Fruit fly (Drosophila melanogaster) whole organism, embryonic: Measurements from ENCODE around the gene Pop5.

Source experiments
- Atf6 ChIP-seq: fragments of 200-800 bp; sonication (Bioruptor generic); IDR thresholded peaks from 2 replicates; pipeline ENCODE4 v1.3.6; 2022; ENCODE audit warnings: missing biosample characterization, missing genetic modification characterization
- BEAF-32 ChIP-seq: fragments of 200-800 bp; sonication (Bioruptor generic); optimal IDR thresholded peaks from 3 replicates; lab custom pipeline; 2017; ENCODE audit warnings: missing biosample characterization, missing genetic modification characterization, mild to moderate bottlenecking, moderate library complexity, missing genetic modification reagents
- Bgb ChIP-seq: fragments of 200-800 bp; sonication (Bioruptor generic); IDR thresholded peaks from 2 replicates; pipeline ENCODE4 v1.3.6; 2022; ENCODE audit warnings: missing biosample characterization, missing genetic modification characterization; ENCODE audit not compliant: partially characterized antibody
- Blimp-1 ChIP-seq: fragments of 200-800 bp; sonication (Bioruptor generic); optimal IDR thresholded peaks from 3 replicates; lab custom pipeline; 2018; ENCODE audit warnings: missing biosample characterization, missing genetic modification characterization, mild to moderate bottlenecking, moderate library complexity, missing genetic modification reagents
- CG10462 ChIP-seq: fragments of 200-800 bp; sonication (Bioruptor generic); optimal IDR thresholded peaks from 2 replicates; lab custom pipeline; 2016; ENCODE audit warnings: missing biosample characterization, missing genetic modification characterization
- CG10565 ChIP-seq: fragments of 200-800 bp; sonication (Bioruptor generic); optimal IDR thresholded peaks from 3 replicates; lab custom pipeline; 2016; ENCODE audit warnings: missing biosample characterization, mild to moderate bottlenecking, missing genetic modification characterization
- CG12659 ChIP-seq: fragments of 200-800 bp; sonication (Bioruptor generic); optimal IDR thresholded peaks from 3 replicates; lab custom pipeline; 2017; ENCODE audit warnings: mild to moderate bottlenecking, missing biosample characterization, missing genetic modification reagents, missing genetic modification characterization
- CG12744 ChIP-seq: fragments of 200-800 bp; sonication (Bioruptor generic); optimal IDR thresholded peaks from 2 replicates; lab custom pipeline; 2016; ENCODE audit warnings: missing biosample characterization, missing genetic modification characterization
- CG12769 ChIP-seq: fragments of 200-800 bp; sonication (Bioruptor generic); optimal IDR thresholded peaks from 2 replicates; lab custom pipeline; 2019; ENCODE audit warnings: missing biosample characterization, mild to moderate bottlenecking, missing genetic modification characterization, moderate library complexity
- CG13624 ChIP-seq: fragments of 200-800 bp; sonication (Bioruptor generic); optimal IDR thresholded peaks from 2 replicates; lab custom pipeline; 2016; ENCODE audit warnings: missing biosample characterization, missing genetic modification characterization
- CG15073 ChIP-seq: fragments of 200-800 bp; sonication (Bioruptor generic); optimal IDR thresholded peaks from 2 replicates; lab custom pipeline; 2016; ENCODE audit warnings: missing biosample characterization, missing genetic modification characterization
- CG1529 ChIP-seq: fragments of 200-800 bp; sonication (Bioruptor generic); optimal IDR thresholded peaks from 3 replicates; lab custom pipeline; 2018; ENCODE audit warnings: missing biosample characterization, missing genetic modification characterization
- CG1603 ChIP-seq: fragments of 200-800 bp; sonication (Bioruptor generic); optimal IDR thresholded peaks from 2 replicates; lab custom pipeline; 2019; ENCODE audit warnings: missing biosample characterization, mild to moderate bottlenecking, missing genetic modification characterization, moderate library complexity
- CG16813 ChIP-seq: fragments of 200-800 bp; sonication (Bioruptor generic); IDR thresholded peaks from 3 replicates; pipeline ENCODE4 v1.3.6; 2022; ENCODE audit warnings: missing biosample characterization, missing genetic modification characterization; ENCODE audit not compliant: partially characterized antibody
- CG17186 ChIP-seq: fragments of 200-800 bp; sonication (Bioruptor generic); optimal IDR thresholded peaks from 3 replicates; lab custom pipeline; 2017; ENCODE audit warnings: missing biosample characterization, missing genetic modification reagents, missing genetic modification characterization
- CG30020 ChIP-seq: fragments of 200-800 bp; optimal IDR thresholded peaks from 2 replicates; lab custom pipeline; 2019; ENCODE audit warnings: missing biosample characterization, mild to moderate bottlenecking, missing genetic modification characterization, moderate library complexity
- CG32767 ChIP-seq: fragments of 200-800 bp; sonication (Bioruptor generic); IDR thresholded peaks from 2 replicates; pipeline ENCODE4 v1.3.6; 2022; ENCODE audit warnings: missing biosample characterization, missing genetic modification characterization
- CG3407 ChIP-seq: fragments of 200-800 bp; sonication (Bioruptor generic); optimal IDR thresholded peaks from 2 replicates; lab custom pipeline; 2018; ENCODE audit warnings: missing biosample characterization, mild to moderate bottlenecking, missing genetic modification characterization
- CG4360 ChIP-seq: fragments of 200-800 bp; sonication (Bioruptor generic); IDR thresholded peaks from 2 replicates; pipeline ENCODE4 v1.3.6; 2022; ENCODE audit warnings: missing biosample characterization, missing genetic modification characterization
- CG4854 ChIP-seq: fragments of 200-800 bp; sonication (Bioruptor generic); optimal IDR thresholded peaks from 2 replicates; lab custom pipeline; 2016; ENCODE audit warnings: missing biosample characterization, missing genetic modification characterization, inconsistent platforms
- CG6175 ChIP-seq: fragments of 200-800 bp; sonication (Bioruptor generic); IDR thresholded peaks from 3 replicates; pipeline ENCODE4 v1.3.6; 2022; ENCODE audit warnings: missing biosample characterization, missing genetic modification characterization
- CG7372 ChIP-seq: fragments of 200-800 bp; sonication (Bioruptor generic); IDR thresholded peaks from 2 replicates; pipeline ENCODE4 v1.3.6; 2022; ENCODE audit warnings: missing biosample characterization, missing genetic modification characterization
- CG8924 ChIP-seq: fragments of 200-800 bp; optimal IDR thresholded peaks from 3 replicates; lab custom pipeline; 2019; ENCODE audit warnings: missing biosample characterization, mild to moderate bottlenecking, missing genetic modification characterization, moderate library complexity
- CG8944 ChIP-seq: fragments of 200-800 bp; sonication (Bioruptor generic); optimal IDR thresholded peaks from 3 replicates; lab custom pipeline; 2016; ENCODE audit warnings: missing biosample characterization, missing genetic modification characterization
- CG9797 ChIP-seq: fragments of 200-800 bp; sonication (Bioruptor generic); optimal IDR thresholded peaks from 3 replicates; lab custom pipeline; 2018; ENCODE audit warnings: missing biosample characterization, mild to moderate bottlenecking, missing genetic modification characterization
- Dad ChIP-seq: fragments of 200-800 bp; sonication (Bioruptor generic); optimal IDR thresholded peaks from 3 replicates; lab custom pipeline; 2016; ENCODE audit warnings: missing biosample characterization, missing genetic modification characterization
- Dbx ChIP-seq: fragments of 200-800 bp; sonication (Bioruptor generic); IDR thresholded peaks from 3 replicates; pipeline ENCODE4 v1.3.6; 2022; ENCODE audit warnings: missing biosample characterization, missing genetic modification characterization
- Dip3 ChIP-seq: fragments of 200-800 bp; sonication (Bioruptor generic); optimal IDR thresholded peaks from 3 replicates; lab custom pipeline; 2016; ENCODE audit warnings: missing biosample characterization, missing genetic modification characterization
- HLH3B ChIP-seq: fragments of 200-800 bp; sonication (Bioruptor generic); IDR thresholded peaks from 2 replicates; pipeline ENCODE4 v1.3.6; 2022; ENCODE audit warnings: missing biosample characterization, missing genetic modification characterization
- Mrtf ChIP-seq: fragments of 200-800 bp; sonication (Bioruptor generic); IDR thresholded peaks from 3 replicates; pipeline ENCODE4 v1.3.6; 2022; ENCODE audit warnings: missing biosample characterization, missing genetic modification characterization
- NC2β ChIP-seq: fragments of 200-800 bp; sonication (Bioruptor generic); optimal IDR thresholded peaks from 2 replicates; lab custom pipeline; 2016; ENCODE audit warnings: missing biosample characterization, missing genetic modification characterization
- Tbp ChIP-seq: fragments of >200 bp; optimal IDR thresholded peaks from 2 replicates; lab custom pipeline; 2018; ENCODE audit warnings: missing biosample characterization, missing genetic modification characterization
- ac ChIP-seq: fragments of 200-800 bp; sonication (Bioruptor generic); optimal IDR thresholded peaks from 3 replicates; lab custom pipeline; 2017; ENCODE audit warnings: missing biosample characterization, mild to moderate bottlenecking, missing genetic modification characterization
- ase ChIP-seq: fragments of 200-800 bp; sonication (Bioruptor generic); IDR thresholded peaks from 3 replicates; pipeline ENCODE4 v1.3.6; 2022; ENCODE audit warnings: missing biosample characterization, missing genetic modification characterization
- bab2 ChIP-seq: fragments of 200-800 bp; sonication (Bioruptor generic); optimal IDR thresholded peaks from 2 replicates; lab custom pipeline; 2016; ENCODE audit warnings: missing biosample characterization, missing genetic modification characterization
- cas ChIP-seq: fragments of 200-800 bp; sonication (Bioruptor generic); IDR thresholded peaks from 2 replicates; pipeline ENCODE4 v1.3.6; 2022; ENCODE audit warnings: missing biosample characterization, missing genetic modification characterization
- caup ChIP-seq: fragments of 200-800 bp; sonication (Bioruptor generic); optimal IDR thresholded peaks from 3 replicates; lab custom pipeline; 2017; ENCODE audit warnings: missing biosample characterization, mild to moderate bottlenecking, missing genetic modification characterization, moderate library complexity; ENCODE audit not compliant: severe bottlenecking
- emc ChIP-seq: fragments of 200-800 bp; sonication (Bioruptor generic); optimal IDR thresholded peaks from 2 replicates; lab custom pipeline; 2016; ENCODE audit warnings: missing biosample characterization, missing genetic modification characterization
- eyg ChIP-seq: fragments of 200-800 bp; sonication (Bioruptor generic); optimal IDR thresholded peaks from 3 replicates; lab custom pipeline; 2016; ENCODE audit warnings: missing biosample characterization, missing genetic modification characterization
- gsb-n ChIP-seq: fragments of 200-800 bp; sonication (Bioruptor generic); optimal IDR thresholded peaks from 3 replicates; lab custom pipeline; 2018; ENCODE audit warnings: missing biosample characterization, mild to moderate bottlenecking, missing genetic modification characterization
- lola ChIP-seq, 3 experiments: fragments of >200 bp in 2 of 3; fragments of 200-800 bp in 1 of 3; sonication (Bioruptor generic) in 1 of 3; optimal IDR thresholded peaks; 2 replicates each; lab custom pipeline; 2017 to 2019; ENCODE audit warnings: missing biosample characterization in 3 of 3, missing genetic modification characterization in 3 of 3, mild to moderate bottlenecking in 1 of 3, moderate library complexity in 1 of 3
- nom ChIP-seq: fragments of 200-800 bp; sonication (Bioruptor generic); optimal IDR thresholded peaks from 2 replicates; lab custom pipeline; 2017; ENCODE audit warnings: missing biosample characterization, missing genetic modification characterization, mild to moderate bottlenecking, moderate library complexity, missing genetic modification reagents
- p53 ChIP-seq: fragments of 200-800 bp; sonication (Bioruptor generic); optimal IDR thresholded peaks from 2 replicates; lab custom pipeline; 2016; ENCODE audit warnings: missing biosample characterization, missing genetic modification characterization
- prd ChIP-seq, 3 experiments: fragments of >200 bp in 2 of 3; fragments of 200-800 bp in 1 of 3; sonication (Bioruptor generic) in 1 of 3; optimal IDR thresholded peaks in 2 of 3; IDR thresholded peaks in 1 of 3; 2 replicates in 2 of 3; 3 replicates in 1 of 3; pipeline versions ENCODE4 v1.3.6 to Lab custom; 2017 to 2022; ENCODE audit warnings: missing biosample characterization in 1 of 3, missing genetic modification characterization in 1 of 3
- sc ChIP-seq, 3 experiments: fragments of >200 bp in 2 of 3; fragments of 200-800 bp in 1 of 3; sonication (Bioruptor generic) in 1 of 3; optimal IDR thresholded peaks; 2 replicates in 2 of 3; 3 replicates in 1 of 3; lab custom pipeline; 2017; ENCODE audit warnings: mild to moderate bottlenecking in 1 of 3, missing biosample characterization in 1 of 3, missing genetic modification characterization in 1 of 3, missing genetic modification reagents in 1 of 3
- sd ChIP-seq: fragments of 200-800 bp; sonication (Bioruptor generic); optimal IDR thresholded peaks from 3 replicates; lab custom pipeline; 2018; ENCODE audit warnings: missing biosample characterization, mild to moderate bottlenecking, missing genetic modification characterization, moderate library complexity
- sim ChIP-seq: fragments of 200-800 bp; sonication (Bioruptor generic); IDR thresholded peaks from 2 replicates; pipeline ENCODE4 v1.3.6; 2022; ENCODE audit warnings: missing biosample characterization, missing genetic modification characterization
- slou ChIP-seq: fragments of 200-800 bp; sonication (Bioruptor generic); optimal IDR thresholded peaks from 3 replicates; lab custom pipeline; 2016; ENCODE audit warnings: missing biosample characterization, missing genetic modification characterization
- ssp ChIP-seq: fragments of 200-800 bp; sonication (Bioruptor generic); IDR thresholded peaks from 2 replicates; pipeline ENCODE4 v1.3.6; 2022; ENCODE audit warnings: missing biosample characterization, missing genetic modification characterization
- wdn ChIP-seq: fragments of 200-800 bp; sonication (Bioruptor generic); IDR thresholded peaks from 2 replicates; pipeline ENCODE4 v1.3.6; 2022; ENCODE audit warnings: missing biosample characterization, missing genetic modification characterization
- z ChIP-seq: fragments of 200-800 bp; sonication (Bioruptor generic); IDR thresholded peaks from 3 replicates; pipeline ENCODE4 v1.3.6; 2022; ENCODE audit warnings: missing biosample characterization, missing genetic modification characterization

Gene Pop5

DNA sequence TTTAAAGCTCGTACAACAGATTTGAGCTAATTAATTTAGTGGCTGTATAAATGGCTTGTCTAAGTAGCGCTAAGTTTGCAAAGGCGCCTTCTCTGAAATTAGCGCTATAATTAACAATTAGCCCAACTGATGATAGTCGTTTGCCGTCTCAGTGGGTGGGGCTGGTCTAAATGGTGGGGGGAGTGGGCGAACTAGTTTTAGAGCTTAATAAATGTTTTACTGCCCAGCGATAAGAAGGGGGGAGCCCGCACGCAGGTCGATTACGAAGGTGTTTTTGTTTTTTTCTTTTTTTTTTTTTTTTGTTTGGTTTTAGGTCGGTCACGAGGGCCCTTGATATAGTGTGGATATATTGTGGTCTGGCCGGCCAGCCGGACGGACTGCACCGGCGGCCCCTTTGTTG lies 43.8 kb downstream of the Pop5 start (continued):
- no peak for TF ChIP-seq p53 (GFP tag; lab: Kevin White, UChicago)
- no peak for TF ChIP-seq wdn (GFP tag; lab: Robert Waterston, UW)
- no peak for TF ChIP-seq CG15073
- no peak for TF ChIP-seq gsb-n (tag; lab: Kevin White, UChicago)
- no peak for TF ChIP-seq CG8944
- no peak for TF ChIP-seq HLH3B (GFP tag; lab: Robert Waterston, UW)
- no peak for TF ChIP-seq CG10462
- TF ChIP-seq lola (GFP tag; optimal IDR thresholded peaks at IDR 0.05; lab: Kevin White, UChicago): no peak
- TF ChIP-seq CG10565: no peak
- no peak for TF ChIP-seq Blimp-1
- no peak for TF ChIP-seq CG1529 (GFP tag; lab: Kevin White, UChicago)
- TF ChIP-seq CG7372 (GFP tag; lab: Robert Waterston, UW): no peak
- no peak for TF ChIP-seq CG16813 (GFP tag; lab: Robert Waterston, UW)
- no peak for TF ChIP-seq cas
- no peak for TF ChIP-seq Dbx (GFP tag; lab: Robert Waterston, UW)
- no peak for TF ChIP-seq CG13624 (GFP tag; lab: Kevin White, UChicago)
- no peak for TF ChIP-seq Tbp
- TF ChIP-seq z: 0 out of 3 replicates have a peak, but pooled peaks have one; percentile 37
- TF ChIP-seq CG8924 (tag; lab: Kevin White, UChicago): no peak
- TF ChIP-seq sd (tag; lab: Kevin White, UChicago): no peak
- no peak for TF ChIP-seq slou (GFP tag; lab: Kevin White, UChicago)
- no peak for TF ChIP-seq CG4360
- TF ChIP-seq CG12744 (GFP tag; lab: Kevin White, UChicago): no peak
- TF ChIP-seq prd (optimal IDR thresholded peaks at IDR 0.05; lab: Kevin White, UChicago): no peak
- no peak for TF ChIP-seq prd (GFP tag; IDR thresholded peaks at IDR 0.05; lab: Robert Waterston, UW)
- TF ChIP-seq CG9797 (GFP tag; lab: Kevin White, UChicago): no peak
- TF ChIP-seq ssp (GFP tag; lab: Robert Waterston, UW): no peak
- TF ChIP-seq Atf6 (GFP tag; lab: Robert Waterston, UW): peak; percentile 54
- peak; percentile 44 for TF ChIP-seq CG12769 (tag; lab: Kevin White, UChicago)
- TF ChIP-seq ase (GFP tag; lab: Robert Waterston, UW): no peak
- TF ChIP-seq sim (GFP tag; lab: Robert Waterston, UW): no peak
- TF ChIP-seq ac (GFP tag; lab: Kevin White, UChicago): no peak
- no peak for TF ChIP-seq CG30020
- no peak for TF ChIP-seq CG4854
- TF ChIP-seq NC2β (GFP tag; lab: Kevin White, UChicago): no peak
- no peak for TF ChIP-seq Bgb (GFP tag; lab: Robert Waterston, UW)
- TF ChIP-seq emc (GFP tag; lab: Kevin White, UChicago): no peak
- no peak for TF ChIP-seq CG6175 (GFP tag; lab: Robert Waterston, UW)
- TF ChIP-seq sc (optimal IDR thresholded peaks at IDR 0.05; lab: Kevin White, UChicago): no peak
- TF ChIP-seq sc (GFP tag; optimal IDR thresholded peaks at IDR 0.05; lab: Kevin White, UChicago): no peak
- no peak for TF ChIP-seq CG12659 (GFP tag; lab: Kevin White, UChicago)
- peak; percentile 12 for TF ChIP-seq nom (GFP tag; lab: Kevin White, UChicago)
- no peak for TF ChIP-seq CG32767 (GFP tag; lab: Robert Waterston, UW)
- TF ChIP-seq bab2 (GFP tag; lab: Kevin White, UChicago): no peak
- no peak for TF ChIP-seq CG1603
- TF ChIP-seq caup (GFP tag; lab: Kevin White, UChicago): peak; percentile 19
- no peak for TF ChIP-seq BEAF-32 (GFP tag; lab: Kevin White, UChicago)
- no peak for TF ChIP-seq CG17186 (GFP tag; lab: Kevin White, UChicago)
- TF ChIP-seq Dad: no peak
- TF ChIP-seq Mrtf: no peak
- no peak for TF ChIP-seq eyg (GFP tag; lab: Kevin White, UChicago)
- TF ChIP-seq CG3407 (GFP tag; lab: Kevin White, UChicago): no peak
- TF ChIP-seq Dip3 (GFP tag; lab: Kevin White, UChicago): no peak
